Worm (Caenorhabditis elegans): ENCODE measurements around the gene F19H6.4.
A peak's percentile ranks its signal among the peaks of the same experiment; 100 is the strongest.

F19H6.4 gene

ce11 chrX:12413941-12414340, 48.5 kb downstream of the F19H6.4 start, which contains the start of gene lin-2:
lin-2 (minus strand) TSS chrX:12414041.
- TF ChIP-seq elt-2 (tag; optimal IDR thresholded peaks at IDR 0.05) (peak; percentile 3), fkh-4 (tag; optimal IDR thresholded peaks at IDR 0.05; ENCODE audit: borderline replicate concordance) (no peak)

ce11 chrX:12415832-12416231, 50.3 kb downstream of the F19H6.4 start:
- TF ChIP-seq lin-14 (GFP tag; optimal IDR thresholded peaks at IDR 0.05): peak; percentile 38
- TF ChIP-seq fkh-4 (tag; optimal IDR thresholded peaks at IDR 0.05; ENCODE audit: borderline replicate concordance): no peak
- TF ChIP-seq rnt-1 (tag; optimal IDR thresholded peaks at IDR 0.05): peak; percentile 15
- no peak for TF ChIP-seq pag-3 (tag; optimal IDR thresholded peaks at IDR 0.05; ENCODE audit: borderline replicate concordance, insufficient read depth)
